Fruit fly (Drosophila melanogaster): ENCODE measurements around the gene CG3603.

Gene CG3603

dm6 chrX:2947545-2948072 is at the start of gene CG3603:
Gene CG3603, plus strand, starts transcription at chrX:2948034.
- TF ChIP-seq CG8478 (optimal IDR thresholded peaks at IDR 0.05) (no peak), EcR (GFP tag; optimal IDR thresholded peaks at IDR 0.05) (no peak), pan (optimal IDR thresholded peaks at IDR 0.05) (no peak), Dll (optimal IDR thresholded peaks at IDR 0.05) (no peak), usp (GFP tag; optimal IDR thresholded peaks at IDR 0.05) (no peak), psq (optimal IDR thresholded peaks at IDR 0.05) (no peak)

- no peak for TF ChIP-seq pan (optimal IDR thresholded peaks at IDR 0.05)
- TF ChIP-seq usp (GFP tag; optimal IDR thresholded peaks at IDR 0.05) = no peak
- no peak for TF ChIP-seq EcR (GFP tag; optimal IDR thresholded peaks at IDR 0.05)
- TF ChIP-seq psq (optimal IDR thresholded peaks at IDR 0.05) = no peak
- TF ChIP-seq Dll (optimal IDR thresholded peaks at IDR 0.05) = no peak
- no peak for TF ChIP-seq CG8478 (optimal IDR thresholded peaks at IDR 0.05)
Observed at dm6 chrX:2907105-2907694, 40.6 kb upstream of the CG3603 start.

- TF ChIP-seq psq (optimal IDR thresholded peaks at IDR 0.05) (no peak), CG8478 (optimal IDR thresholded peaks at IDR 0.05) (no peak), pan (optimal IDR thresholded peaks at IDR 0.05) (no peak), EcR (GFP tag; optimal IDR thresholded peaks at IDR 0.05) (no peak), usp (GFP tag; optimal IDR thresholded peaks at IDR 0.05) (no peak), Dll (optimal IDR thresholded peaks at IDR 0.05) (no peak)
Observed at dm6 chrX:2912581-2912980, 35.3 kb upstream of the CG3603 start.

- no peak for TF ChIP-seq EcR (GFP tag; optimal IDR thresholded peaks at IDR 0.05)
- TF ChIP-seq psq (optimal IDR thresholded peaks at IDR 0.05) = no peak
- no peak for TF ChIP-seq Dll (optimal IDR thresholded peaks at IDR 0.05)
- TF ChIP-seq CG8478 (optimal IDR thresholded peaks at IDR 0.05) = no peak
- TF ChIP-seq usp (GFP tag; optimal IDR thresholded peaks at IDR 0.05) = no peak
- no peak for TF ChIP-seq pan (optimal IDR thresholded peaks at IDR 0.05)
Observed at dm6 chrX:2914091-2914490, 33.7 kb upstream of the CG3603 start.

dm6 chrX:2915108-2915507 is 32.7 kb upstream of the CG3603 start:
- TF ChIP-seq CG8478 (optimal IDR thresholded peaks at IDR 0.05) (no peak), Dll (optimal IDR thresholded peaks at IDR 0.05) (no peak), pan (optimal IDR thresholded peaks at IDR 0.05) (no peak), EcR (GFP tag; optimal IDR thresholded peaks at IDR 0.05) (no peak), usp (GFP tag; optimal IDR thresholded peaks at IDR 0.05) (no peak), psq (optimal IDR thresholded peaks at IDR 0.05) (no peak)

dm6 chrX:2918551-2918950 is 29.3 kb upstream of the CG3603 start:
- no peak for TF ChIP-seq EcR (GFP tag; optimal IDR thresholded peaks at IDR 0.05)
- TF ChIP-seq psq (optimal IDR thresholded peaks at IDR 0.05) = no peak
- TF ChIP-seq Dll (optimal IDR thresholded peaks at IDR 0.05) = no peak
- no peak for TF ChIP-seq usp (GFP tag; optimal IDR thresholded peaks at IDR 0.05)
- no peak for TF ChIP-seq CG8478 (optimal IDR thresholded peaks at IDR 0.05)
- no peak for TF ChIP-seq pan (optimal IDR thresholded peaks at IDR 0.05)

- TF ChIP-seq EcR (GFP tag; optimal IDR thresholded peaks at IDR 0.05) (no peak), usp (GFP tag; optimal IDR thresholded peaks at IDR 0.05) (no peak), pan (optimal IDR thresholded peaks at IDR 0.05) (no peak), CG8478 (optimal IDR thresholded peaks at IDR 0.05) (no peak), psq (optimal IDR thresholded peaks at IDR 0.05) (no peak), Dll (optimal IDR thresholded peaks at IDR 0.05) (no peak)
Observed at dm6 chrX:2919742-2920141, 28.1 kb upstream of the CG3603 start, which contains the start of gene CG3588. Gene CG3588, plus strand, starts transcription at chrX:2919770.

- TF ChIP-seq usp (GFP tag; optimal IDR thresholded peaks at IDR 0.05) = no peak
- TF ChIP-seq CG8478 (optimal IDR thresholded peaks at IDR 0.05) = no peak
- TF ChIP-seq Dll (optimal IDR thresholded peaks at IDR 0.05) = no peak
- TF ChIP-seq pan (optimal IDR thresholded peaks at IDR 0.05) = no peak
- no peak for TF ChIP-seq psq (optimal IDR thresholded peaks at IDR 0.05)
- TF ChIP-seq EcR (GFP tag; optimal IDR thresholded peaks at IDR 0.05) = no peak
Observed at dm6 chrX:2927158-2927557, 20.7 kb upstream of the CG3603 start, which contains the start of gene CG14424. Gene CG14424, minus strand, starts transcription at chrX:2927258.

dm6 chrX:2929496-2929895 is 18.3 kb upstream of the CG3603 start, which contains the start of gene CG32793:
Gene CG32793, plus strand, starts transcription at chrX:2929796.
- TF ChIP-seq CG8478 (optimal IDR thresholded peaks at IDR 0.05) = no peak
- TF ChIP-seq usp (GFP tag; optimal IDR thresholded peaks at IDR 0.05) = no peak
- no peak for TF ChIP-seq Dll (optimal IDR thresholded peaks at IDR 0.05)
- no peak for TF ChIP-seq pan (optimal IDR thresholded peaks at IDR 0.05)
- TF ChIP-seq psq (optimal IDR thresholded peaks at IDR 0.05) = no peak
- TF ChIP-seq EcR (GFP tag; optimal IDR thresholded peaks at IDR 0.05) = no peak

dm6 chrX:2934827-2935226 is 13.0 kb upstream of the CG3603 start, which contains the start of gene CG3592:
Gene CG3592, plus strand, starts transcription at chrX:2935127.
- TF ChIP-seq Dll (optimal IDR thresholded peaks at IDR 0.05) = no peak
- no peak for TF ChIP-seq pan (optimal IDR thresholded peaks at IDR 0.05)
- TF ChIP-seq EcR (GFP tag; optimal IDR thresholded peaks at IDR 0.05) = no peak
- no peak for TF ChIP-seq psq (optimal IDR thresholded peaks at IDR 0.05)
- no peak for TF ChIP-seq usp (GFP tag; optimal IDR thresholded peaks at IDR 0.05)
- no peak for TF ChIP-seq CG8478 (optimal IDR thresholded peaks at IDR 0.05)

- TF ChIP-seq pan (optimal IDR thresholded peaks at IDR 0.05) = no peak
- TF ChIP-seq psq (optimal IDR thresholded peaks at IDR 0.05) = no peak
- no peak for TF ChIP-seq EcR (GFP tag; optimal IDR thresholded peaks at IDR 0.05)
- TF ChIP-seq CG8478 (optimal IDR thresholded peaks at IDR 0.05) = no peak
- TF ChIP-seq Dll (optimal IDR thresholded peaks at IDR 0.05) = no peak
- TF ChIP-seq usp (GFP tag; optimal IDR thresholded peaks at IDR 0.05) = no peak
Observed at dm6 chrX:2936727-2937126, 11.1 kb upstream of the CG3603 start, which contains the start of gene CG3598. Gene CG3598, plus strand, starts transcription at chrX:2937027.

dm6 chrX:2938556-2938955 is 9.3 kb upstream of the CG3603 start, which contains the start of gene CG14420:
Gene CG14420, plus strand, starts transcription at chrX:2938856.
- TF ChIP-seq usp (GFP tag; optimal IDR thresholded peaks at IDR 0.05) (no peak), pan (optimal IDR thresholded peaks at IDR 0.05) (no peak), CG8478 (optimal IDR thresholded peaks at IDR 0.05) (no peak)
